Worm (Caenorhabditis elegans): ENCODE measurements around the gene vha-8.

DNA sequence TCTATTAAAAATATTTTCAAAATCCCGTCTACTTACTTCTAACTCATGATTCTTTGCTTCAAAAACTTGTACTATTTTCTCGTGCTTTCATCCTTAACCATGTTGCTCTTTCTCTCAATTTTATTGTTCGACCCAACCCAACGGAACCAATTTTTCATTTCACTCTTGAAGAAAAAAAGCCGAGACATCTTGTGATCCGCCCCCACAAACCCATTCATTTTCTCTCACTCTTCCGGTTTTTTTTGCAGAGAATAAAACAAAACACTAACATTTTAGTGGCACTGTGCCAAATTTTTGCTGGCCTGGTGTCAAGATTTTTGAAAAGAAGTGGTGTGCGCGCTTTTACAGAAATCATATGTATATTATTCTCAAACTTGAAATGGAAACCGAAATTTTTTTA, 45.9 kb downstream of the vha-8 start:
- no peak for TF ChIP-seq nhr-11 (tag; optimal IDR thresholded peaks at IDR 0.05)
- no peak for TF ChIP-seq nhr-237 (tag; optimal IDR thresholded peaks at IDR 0.05)
- TF ChIP-seq gmeb-1 (tag; optimal IDR thresholded peaks at IDR 0.05) = no peak
- no peak for TF ChIP-seq mdl-1 (tag; optimal IDR thresholded peaks at IDR 0.05)
- no peak for TF ChIP-seq unc-39 (tag; optimal IDR thresholded peaks at IDR 0.05)
- no peak for TF ChIP-seq ama-1 (optimal IDR thresholded peaks at IDR 0.05)

Data from whole organism, L2 larva.